Fruit fly (Drosophila melanogaster) whole organism, embryonic: ENCODE results near the gene CG34057.

ENCODE experiments used
- Ada2b ChIP-seq: fragments of 200-800 bp; sonication (Bioruptor generic); IDR thresholded peaks from 2 replicates; pipeline ENCODE4 v1.3.6; 2022; ENCODE audit warnings: missing biosample characterization, missing genetic modification characterization
- Atf3 ChIP-seq: fragments of 200-800 bp; sonication (Bioruptor generic); optimal IDR thresholded peaks from 3 replicates; lab custom pipeline; 2016; ENCODE audit warnings: missing biosample characterization, missing genetic modification characterization
- Bdp1 ChIP-seq: fragments of 200-800 bp; sonication (Bioruptor generic); optimal IDR thresholded peaks from 3 replicates; lab custom pipeline; 2016; ENCODE audit warnings: missing biosample characterization, missing genetic modification characterization
- Blimp-1 ChIP-seq: fragments of 200-800 bp; sonication (Bioruptor generic); optimal IDR thresholded peaks from 3 replicates; lab custom pipeline; 2018; ENCODE audit warnings: missing biosample characterization, missing genetic modification characterization, mild to moderate bottlenecking, moderate library complexity, missing genetic modification reagents
- CG11093 ChIP-seq: fragments of 200-800 bp; sonication (Bioruptor generic); IDR thresholded peaks from 3 replicates; pipeline ENCODE4 v1.3.6; 2022; ENCODE audit warnings: missing biosample characterization, missing genetic modification characterization
- CG11723 ChIP-seq: fragments of 200-800 bp; sonication (Bioruptor generic); optimal IDR thresholded peaks from 2 replicates; lab custom pipeline; 2017; ENCODE audit warnings: missing biosample characterization, mild to moderate bottlenecking, missing genetic modification characterization
- CG14441 ChIP-seq: fragments of 200-800 bp; sonication (Bioruptor generic); IDR thresholded peaks from 2 replicates; pipeline ENCODE4 v1.3.6; 2022; ENCODE audit warnings: missing biosample characterization, missing genetic modification characterization
- CG16863 ChIP-seq: fragments of 200-800 bp; sonication (Bioruptor generic); optimal IDR thresholded peaks from 3 replicates; lab custom pipeline; 2016; ENCODE audit warnings: missing biosample characterization, missing genetic modification characterization
- CG17328 ChIP-seq: fragments of 200-800 bp; sonication (Bioruptor generic); IDR thresholded peaks from 2 replicates; pipeline ENCODE4 v1.3.6; 2022; ENCODE audit warnings: missing biosample characterization, missing genetic modification characterization
- CG2712 ChIP-seq: fragments of 200-800 bp; optimal IDR thresholded peaks from 3 replicates; lab custom pipeline; 2019; ENCODE audit warnings: missing biosample characterization, mild to moderate bottlenecking, missing genetic modification characterization, moderate library complexity
- CG32532 ChIP-seq: fragments of 200-800 bp; sonication (Bioruptor generic); IDR thresholded peaks from 2 replicates; pipeline ENCODE4 v1.3.6; 2022; ENCODE audit warnings: missing biosample characterization, missing genetic modification characterization
- CG4404 ChIP-seq: fragments of 200-800 bp; sonication (Bioruptor generic); IDR thresholded peaks from 2 replicates; pipeline ENCODE4 v1.3.6; 2022; ENCODE audit warnings: missing biosample characterization, missing genetic modification characterization
- CG6272 ChIP-seq: fragments of 200-800 bp; sonication (Bioruptor generic); IDR thresholded peaks from 2 replicates; pipeline ENCODE4 v1.3.6; 2022; ENCODE audit warnings: missing biosample characterization, missing genetic modification characterization
- CG8290 ChIP-seq, 3 experiments: fragments of 200-800 bp; sonication (Bioruptor generic); optimal IDR thresholded peaks; 2 replicates each; lab custom pipeline; 2016 to 2019; ENCODE audit warnings: missing biosample characterization in 3 of 3, missing genetic modification characterization in 3 of 3, mild to moderate bottlenecking in 2 of 3, moderate library complexity in 1 of 3
- CG9932 ChIP-seq: fragments of 200-800 bp; sonication (Bioruptor generic); IDR thresholded peaks from 2 replicates; pipeline ENCODE4 v1.3.6; 2022; ENCODE audit warnings: missing biosample characterization, missing genetic modification characterization
- Camta ChIP-seq: fragments of 200-800 bp; sonication (Bioruptor generic); optimal IDR thresholded peaks from 2 replicates; lab custom pipeline; 2016; ENCODE audit warnings: missing biosample characterization, missing genetic modification characterization
- Dbx ChIP-seq: fragments of 200-800 bp; sonication (Bioruptor generic); IDR thresholded peaks from 3 replicates; pipeline ENCODE4 v1.3.6; 2022; ENCODE audit warnings: missing biosample characterization, missing genetic modification characterization
- Deaf1 ChIP-seq: fragments of 200-800 bp; optimal IDR thresholded peaks from 3 replicates; lab custom pipeline; 2019; ENCODE audit warnings: missing biosample characterization, mild to moderate bottlenecking, missing genetic modification characterization, moderate library complexity
- Ets65A ChIP-seq: fragments of 200-800 bp; sonication (Bioruptor generic); peaks from one replicate; lab custom pipeline; 2016; ENCODE audit warnings: missing biosample characterization, missing genetic modification characterization
- Gsc ChIP-seq: fragments of 200-800 bp; sonication (Bioruptor generic); IDR thresholded peaks from 2 replicates; pipeline ENCODE4 v1.3.6; 2022; ENCODE audit warnings: missing biosample characterization, missing genetic modification characterization
- Hr3 ChIP-seq: fragments of 200-800 bp; sonication (Bioruptor generic); optimal IDR thresholded peaks from 3 replicates; lab custom pipeline; 2016; ENCODE audit warnings: missing biosample characterization, missing genetic modification characterization
- Hr51 ChIP-seq, 2 experiments: fragments of 200-800 bp; sonication (Bioruptor generic); optimal IDR thresholded peaks; 2 replicates in 1 of 2; 3 replicates in 1 of 2; lab custom pipeline; 2016 to 2018; ENCODE audit warnings: missing biosample characterization in 2 of 2, missing genetic modification characterization in 2 of 2, mild to moderate bottlenecking in 1 of 2, moderate library complexity in 1 of 2
- Hsf ChIP-seq: fragments of 200-800 bp; sonication (Bioruptor generic); optimal IDR thresholded peaks from 3 replicates; lab custom pipeline; 2016; ENCODE audit warnings: missing biosample characterization, missing genetic modification characterization
- Mad ChIP-seq: fragments of 200-800 bp; sonication (Bioruptor generic); optimal IDR thresholded peaks from 2 replicates; lab custom pipeline; 2016; ENCODE audit warnings: missing biosample characterization, missing genetic modification characterization
- NFAT ChIP-seq: fragments of 200-800 bp; sonication (Bioruptor generic); IDR thresholded peaks from 2 replicates; pipeline ENCODE4 v1.3.6; 2022; ENCODE audit warnings: missing biosample characterization, missing genetic modification characterization
- Ravus ChIP-seq: fragments of 200-800 bp; sonication (Bioruptor generic); IDR thresholded peaks from 2 replicates; pipeline ENCODE4 v1.3.6; 2022; ENCODE audit warnings: missing biosample characterization, missing genetic modification characterization
- Side ChIP-seq: fragments of 200-800 bp; sonication (Bioruptor generic); optimal IDR thresholded peaks from 2 replicates; lab custom pipeline; 2016; ENCODE audit warnings: missing biosample characterization, missing genetic modification characterization
- Sin3A ChIP-seq: fragments of >200 bp; optimal IDR thresholded peaks from 2 replicates; lab custom pipeline; 2018
- ara ChIP-seq: fragments of 200-800 bp; sonication (Bioruptor generic); IDR thresholded peaks from 2 replicates; pipeline ENCODE4 v1.3.6; 2022; ENCODE audit warnings: missing biosample characterization, missing genetic modification characterization
- az2 ChIP-seq: fragments of 200-800 bp; sonication (Bioruptor generic); optimal IDR thresholded peaks from 3 replicates; lab custom pipeline; 2016; ENCODE audit warnings: missing biosample characterization, missing genetic modification characterization
- cato ChIP-seq: fragments of 200-800 bp; sonication (Bioruptor generic); optimal IDR thresholded peaks from 2 replicates; lab custom pipeline; 2016; ENCODE audit warnings: missing biosample characterization, missing genetic modification characterization, borderline replicate concordance
- chif ChIP-seq, 2 experiments: fragments of 200-800 bp; sonication (Bioruptor generic); optimal IDR thresholded peaks; 3 replicates each; lab custom pipeline; 2016; ENCODE audit warnings: missing biosample characterization in 2 of 2, missing genetic modification characterization in 2 of 2
- chm ChIP-seq: fragments of 200-800 bp; sonication (Bioruptor generic); IDR thresholded peaks from 2 replicates; pipeline ENCODE4 v1.3.6; 2022; ENCODE audit warnings: missing biosample characterization, missing genetic modification characterization
- exex ChIP-seq: fragments of 200-800 bp; sonication (Bioruptor generic); optimal IDR thresholded peaks from 4 replicates; lab custom pipeline; 2018; ENCODE audit warnings: missing biosample characterization, mild to moderate bottlenecking, missing genetic modification characterization, moderate library complexity
- fu2 ChIP-seq: fragments of 200-800 bp; sonication (Bioruptor generic); optimal IDR thresholded peaks from 2 replicates; lab custom pipeline; 2016; ENCODE audit warnings: missing biosample characterization, missing genetic modification characterization
- gem ChIP-seq: fragments of 200-800 bp; sonication (Bioruptor generic); optimal IDR thresholded peaks from 2 replicates; lab custom pipeline; 2019; ENCODE audit warnings: missing biosample characterization, mild to moderate bottlenecking, missing genetic modification characterization, moderate library complexity
- gsb ChIP-seq: fragments of 200-800 bp; sonication (Bioruptor generic); IDR thresholded peaks from 2 replicates; pipeline ENCODE4 v1.3.6; 2022; ENCODE audit warnings: missing biosample characterization, missing genetic modification characterization
- hb ChIP-seq: fragments of 200-800 bp; sonication (Bioruptor generic); IDR thresholded peaks from 3 replicates; pipeline ENCODE4 v1.3.6; 2022; ENCODE audit warnings: missing biosample characterization, missing genetic modification characterization; ENCODE audit not compliant: partially characterized antibody
- ind ChIP-seq: fragments of 200-800 bp; sonication (Bioruptor generic); optimal IDR thresholded peaks from 3 replicates; lab custom pipeline; 2016; ENCODE audit warnings: missing biosample characterization, missing genetic modification characterization
- inv ChIP-seq: fragments of 200-800 bp; sonication (Bioruptor generic); IDR thresholded peaks from 2 replicates; pipeline ENCODE4 v1.3.6; 2022; ENCODE audit warnings: missing biosample characterization, missing genetic modification characterization; ENCODE audit not compliant: partially characterized antibody
- jumu ChIP-seq: fragments of 200-800 bp; sonication (Bioruptor generic); optimal IDR thresholded peaks from 3 replicates; lab custom pipeline; 2016; ENCODE audit warnings: missing biosample characterization, missing genetic modification characterization
- lbe ChIP-seq: fragments of 200-800 bp; sonication (Bioruptor generic); optimal IDR thresholded peaks from 2 replicates; lab custom pipeline; 2016; ENCODE audit warnings: missing biosample characterization, mild to moderate bottlenecking, missing genetic modification characterization
- lilli ChIP-seq: fragments of 200-800 bp; sonication (Bioruptor generic); optimal IDR thresholded peaks from 3 replicates; lab custom pipeline; 2016; ENCODE audit warnings: missing biosample characterization, missing genetic modification characterization
- pho ChIP-seq: fragments of 200-800 bp; sonication (Bioruptor generic); optimal IDR thresholded peaks from 2 replicates; lab custom pipeline; 2016; ENCODE audit warnings: missing biosample characterization, missing genetic modification characterization
- pzg ChIP-seq: fragments of 200-800 bp; sonication (Bioruptor generic); optimal IDR thresholded peaks from 3 replicates; lab custom pipeline; 2018; ENCODE audit warnings: missing biosample characterization, mild to moderate bottlenecking, missing genetic modification characterization, moderate library complexity
- salm ChIP-seq: fragments of 200-800 bp; sonication (Bioruptor generic); optimal IDR thresholded peaks from 2 replicates; lab custom pipeline; 2018; ENCODE audit warnings: missing biosample characterization, mild to moderate bottlenecking, missing genetic modification characterization
- sqz ChIP-seq: fragments of 200-800 bp; sonication (Bioruptor generic); optimal IDR thresholded peaks from 3 replicates; lab custom pipeline; 2018; ENCODE audit warnings: missing biosample characterization, mild to moderate bottlenecking, missing genetic modification characterization
- tin ChIP-seq: fragments of 200-800 bp; sonication (Bioruptor generic); optimal IDR thresholded peaks from 3 replicates; lab custom pipeline; 2016; ENCODE audit warnings: missing biosample characterization, missing genetic modification characterization
- tx ChIP-seq: fragments of 200-800 bp; sonication (Bioruptor generic); optimal IDR thresholded peaks from 2 replicates; lab custom pipeline; 2016; ENCODE audit warnings: missing biosample characterization, missing genetic modification characterization
- zen2 ChIP-seq: fragments of 200-800 bp; sonication (Bioruptor generic); IDR thresholded peaks from 3 replicates; pipeline ENCODE4 v1.3.6; 2022; ENCODE audit warnings: missing biosample characterization, missing genetic modification characterization; ENCODE audit not compliant: partially characterized antibody

Gene CG34057

dm6 chr3L:872389-872972, 24.7 kb upstream of the CG34057 start (continued):
- TF ChIP-seq Side (GFP tag; lab: Kevin White, UChicago) = peak; percentile 40
- TF ChIP-seq CG8290 (GFP tag; optimal IDR thresholded peaks at IDR 0.05; lab: Kevin White, UChicago) = peak; percentile 17
- TF ChIP-seq CG8290 (tag; optimal IDR thresholded peaks at IDR 0.05; lab: Kevin White, UChicago) = peak in 1 of 2 experiments; percentile 21
- peak; percentile 30 for TF ChIP-seq pzg
- TF ChIP-seq pho (GFP tag; lab: Kevin White, UChicago) = peak; percentile 47
- peak; percentile 39 for TF ChIP-seq Mad
- TF ChIP-seq chif (GFP tag; optimal IDR thresholded peaks at IDR 0.05; lab: Kevin White, UChicago) = peak in 1 of 2 experiments; percentile 25
- TF ChIP-seq Hr51 (GFP tag; optimal IDR thresholded peaks at IDR 0.05; lab: Kevin White, UChicago) = peak in 1 of 2 experiments; percentile 37
- peak; percentile 50; the same call in 1 of the 2 replicates for TF ChIP-seq ara (GFP tag; lab: Robert Waterston, UW)
- peak; percentile 20 for TF ChIP-seq Camta (GFP tag; lab: Kevin White, UChicago)
- TF ChIP-seq exex (tag; lab: Kevin White, UChicago) = peak; percentile 7
- peak; percentile 80 for TF ChIP-seq inv (GFP tag; lab: Robert Waterston, UW)
- no peak for TF ChIP-seq gsb
- peak; percentile 11 for TF ChIP-seq cato
- TF ChIP-seq CG9932 (GFP tag; lab: Robert Waterston, UW) = peak; percentile 70
- no peak for TF ChIP-seq Deaf1
- TF ChIP-seq CG4404 = peak; percentile 62
- TF ChIP-seq ind (GFP tag; lab: Kevin White, UChicago) = peak; percentile 49
- peak; percentile 59; the same call in 1 of the 3 replicates for TF ChIP-seq zen2 (GFP tag; lab: Robert Waterston, UW)
- peak; percentile 45 for TF ChIP-seq gem (tag; lab: Kevin White, UChicago)
- TF ChIP-seq salm (tag; lab: Kevin White, UChicago) = no peak
- TF ChIP-seq CG17328 (GFP tag; lab: Robert Waterston, UW) = no peak
- 0 out of 2 replicates have a peak, but pooled peaks have one; percentile 14 for TF ChIP-seq Ada2b (GFP tag; lab: Robert Waterston, UW)
- peak; percentile 30; the same call in 1 of the 2 replicates for TF ChIP-seq CG14441
- peak; percentile 55 for TF ChIP-seq Hsf (GFP tag; lab: Kevin White, UChicago)
- peak; percentile 0 for TF ChIP-seq Bdp1 (GFP tag; lab: Kevin White, UChicago)
- TF ChIP-seq CG32532 (GFP tag; lab: Robert Waterston, UW) = peak; percentile 61
- TF ChIP-seq Blimp-1 = peak; percentile 45
- peak; percentile 92 for TF ChIP-seq Ets65A (GFP tag; lab: Kevin White, UChicago)
- 0 out of 2 replicates have a peak, but pooled peaks have one; percentile 16 for TF ChIP-seq NFAT (GFP tag; lab: Robert Waterston, UW)
- peak; percentile 40 for TF ChIP-seq Hr3 (GFP tag; lab: Kevin White, UChicago)
- TF ChIP-seq Dbx = 0 out of 3 replicates have a peak, but pooled peaks have one; percentile 48
- peak; percentile 66 for TF ChIP-seq lilli
- no peak for TF ChIP-seq Gsc (GFP tag; lab: Robert Waterston, UW)
- 0 out of 3 replicates have a peak, but pooled peaks have one; percentile 15 for TF ChIP-seq CG11093 (GFP tag; lab: Robert Waterston, UW)
- TF ChIP-seq sqz (GFP tag; lab: Kevin White, UChicago) = no peak
- no peak for TF ChIP-seq lbe (GFP tag; lab: Kevin White, UChicago)
- peak; percentile 34 for TF ChIP-seq tx (GFP tag; lab: Kevin White, UChicago)
- TF ChIP-seq Atf3 = peak; percentile 13
- TF ChIP-seq Ravus = no peak
- peak; percentile 72 for TF ChIP-seq jumu (GFP tag; lab: Kevin White, UChicago)
- peak; percentile 57 for TF ChIP-seq CG6272 (GFP tag; lab: Robert Waterston, UW)
- TF ChIP-seq chm (GFP tag; lab: Robert Waterston, UW) = no peak
- peak; percentile 70 for TF ChIP-seq CG16863 (GFP tag; lab: Kevin White, UChicago)
- TF ChIP-seq hb (GFP tag; lab: Robert Waterston, UW) = peak; percentile 71; the same call in 2 of the 3 replicates
- no peak for TF ChIP-seq tin (GFP tag; lab: Kevin White, UChicago)
- TF ChIP-seq Sin3A (lab: Kevin White, UChicago) = peak; percentile 93
- TF ChIP-seq az2 (GFP tag; lab: Kevin White, UChicago) = peak; percentile 46
- no peak for TF ChIP-seq CG11723 (GFP tag; lab: Kevin White, UChicago)
- TF ChIP-seq CG2712 (tag; lab: Kevin White, UChicago) = peak; percentile 42
- TF ChIP-seq fu2 (GFP tag; lab: Kevin White, UChicago) = peak; percentile 44
